Worm (Caenorhabditis elegans): ENCODE measurements around the gene ssp-35.
A peak's percentile ranks its signal among the peaks of the same experiment; 100 is the strongest.

ssp-35 gene

DNA sequence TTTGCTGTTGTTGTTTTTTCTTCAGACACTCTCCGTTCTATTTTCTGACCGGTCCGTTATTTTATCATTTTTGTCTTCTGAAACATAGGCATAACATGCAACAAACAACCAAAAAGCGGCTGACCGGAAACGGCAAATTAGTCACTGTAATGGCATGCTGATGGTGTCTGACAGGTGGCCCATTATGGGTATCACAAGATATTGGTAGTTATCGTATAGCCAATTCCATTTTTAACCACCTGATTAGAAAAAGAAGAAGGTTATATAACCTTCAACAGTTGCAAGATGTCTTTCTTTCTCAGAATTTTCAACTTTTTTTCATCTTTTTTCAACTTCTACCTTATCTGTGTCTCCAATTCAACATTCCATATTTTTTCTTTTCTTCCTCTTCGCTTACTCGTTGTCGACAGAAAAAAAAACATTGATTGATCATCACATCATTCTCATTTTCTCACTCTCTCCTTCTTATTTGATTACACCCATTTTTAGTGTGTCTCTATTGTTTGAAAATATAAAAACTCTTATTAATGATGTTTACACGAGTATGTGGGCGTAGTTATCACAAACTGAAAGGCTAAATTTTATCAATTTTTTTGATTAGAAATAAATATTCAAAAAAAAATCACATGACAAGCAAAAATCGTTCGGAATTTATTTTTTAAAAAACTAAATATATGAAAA lies 37.3 kb upstream of the ssp-35 start:
- TF ChIP-seq irx-1 (tag; optimal IDR thresholded peaks at IDR 0.05) = peak; percentile 77
- TF ChIP-seq elt-2 (tag; optimal IDR thresholded peaks at IDR 0.05) = peak; percentile 62
- TF ChIP-seq unc-130 (tag; optimal IDR thresholded peaks at IDR 0.05) = peak; percentile 62
- TF ChIP-seq nhr-85 (tag) = peak; percentile 95
- TF ChIP-seq pqm-1 (tag; optimal IDR thresholded peaks at IDR 0.05) = no peak
- no peak for TF ChIP-seq hlh-4 (tag; optimal IDR thresholded peaks at IDR 0.05)
- TF ChIP-seq ztf-11 (tag; optimal IDR thresholded peaks at IDR 0.05) = no peak
- TF ChIP-seq unc-86 (tag; optimal IDR thresholded peaks at IDR 0.05) = no peak
- no peak for TF ChIP-seq fos-1 (tag; optimal IDR thresholded peaks at IDR 0.05)
- peak in 1 of 3 experiments; percentile 31 for TF ChIP-seq dpl-1 (GFP tag; optimal IDR thresholded peaks at IDR 0.05)
- no peak for TF ChIP-seq F16B12.6 (tag; optimal IDR thresholded peaks at IDR 0.05)
- TF ChIP-seq tbx-2 (tag; optimal IDR thresholded peaks at IDR 0.05) = peak; percentile 50
- no peak for TF ChIP-seq C34B4.2 (tag; optimal IDR thresholded peaks at IDR 0.05)
- TF ChIP-seq nhr-19 (GFP tag; conservative IDR thresholded peaks at IDR 0.05) = peak; percentile 22; the same call in 1 of the 2 replicates
- no peak for TF ChIP-seq nhr-76 (tag; optimal IDR thresholded peaks at IDR 0.05)
- TF ChIP-seq fkh-4 (tag; optimal IDR thresholded peaks at IDR 0.05; ENCODE audit: borderline replicate concordance) = no peak
- no peak for TF ChIP-seq xbp-1 (tag; optimal IDR thresholded peaks at IDR 0.05)
- TF ChIP-seq nhr-90 (tag; optimal IDR thresholded peaks at IDR 0.05; ENCODE audit: poor library complexity) = peak; percentile 57
- TF ChIP-seq vab-15 (tag; optimal IDR thresholded peaks at IDR 0.05) = peak; percentile 92
- TF ChIP-seq mep-1 (tag; optimal IDR thresholded peaks at IDR 0.05) = peak; percentile 43
- TF ChIP-seq elt-3 (tag; optimal IDR thresholded peaks at IDR 0.05) = peak in 2 of 6 experiments; percentile 19 to 37
- no peak for TF ChIP-seq skn-1 (tag; optimal IDR thresholded peaks at IDR 0.05)
- peak; percentile 52 for TF ChIP-seq nhr-20 (tag; optimal IDR thresholded peaks at IDR 0.05)
- no peak for TF ChIP-seq sptf-1 (tag; optimal IDR thresholded peaks at IDR 0.05)
- no peak for TF ChIP-seq alr-1 (tag; optimal IDR thresholded peaks at IDR 0.05; ENCODE audit: borderline replicate concordance)
- no peak for TF ChIP-seq zag-1 (tag; optimal IDR thresholded peaks at IDR 0.05)
- TF ChIP-seq dsc-1 (tag; optimal IDR thresholded peaks at IDR 0.05) = no peak
- TF ChIP-seq efl-3 (GFP tag; optimal IDR thresholded peaks at IDR 0.05) = no peak
- TF ChIP-seq fkh-8 (tag; optimal IDR thresholded peaks at IDR 0.05) = no peak
- TF ChIP-seq aly-2 (tag; optimal IDR thresholded peaks at IDR 0.05) = no peak
- TF ChIP-seq ceh-8 (GFP tag; optimal IDR thresholded peaks at IDR 0.05) = no peak
- TF ChIP-seq aha-1 (tag; optimal IDR thresholded peaks at IDR 0.05) = no peak
- TF ChIP-seq nhr-84 (tag; optimal IDR thresholded peaks at IDR 0.05) = no peak
- TF ChIP-seq lin-35 (GFP tag; optimal IDR thresholded peaks at IDR 0.05) = peak in 1 of 2 experiments; percentile 60
- no peak for TF ChIP-seq ceh-63 (GFP tag; optimal IDR thresholded peaks at IDR 0.05)
- TF ChIP-seq nhr-71 (tag; optimal IDR thresholded peaks at IDR 0.05) = peak; percentile 61
- peak; percentile 24 for TF ChIP-seq blmp-1 (tag; optimal IDR thresholded peaks at IDR 0.05)
- TF ChIP-seq mdl-1 (tag; optimal IDR thresholded peaks at IDR 0.05) = peak in 1 of 2 experiments; percentile 36
- no peak for TF ChIP-seq sox-4 (tag; optimal IDR thresholded peaks at IDR 0.05)
- peak; percentile 34 for TF ChIP-seq lir-3 (tag; optimal IDR thresholded peaks at IDR 0.05; ENCODE audit: poor library complexity)
- TF ChIP-seq nhr-11 (tag; optimal IDR thresholded peaks at IDR 0.05) = no peak
- no peak for TF ChIP-seq efl-1 (optimal IDR thresholded peaks at IDR 0.05)
- peak in 1 of 2 experiments; percentile 89 for TF ChIP-seq efl-1 (GFP tag; optimal IDR thresholded peaks at IDR 0.05 in 1 of 2)
- peak; percentile 24 to 53 for TF ChIP-seq lsy-2 (tag; optimal IDR thresholded peaks at IDR 0.05)
- peak; percentile 67 for TF ChIP-seq lin-14 (GFP tag; optimal IDR thresholded peaks at IDR 0.05)
- TF ChIP-seq nhr-28 (tag; optimal IDR thresholded peaks at IDR 0.05) = no peak
- no peak for TF ChIP-seq egl-27 (tag; optimal IDR thresholded peaks at IDR 0.05)
- TF ChIP-seq pax-3 (tag; optimal IDR thresholded peaks at IDR 0.05) = peak; percentile 11
- TF ChIP-seq egl-13 (tag; optimal IDR thresholded peaks at IDR 0.05) = no peak
- peak; percentile 60 for TF ChIP-seq snu-23 (GFP tag; optimal IDR thresholded peaks at IDR 0.05)

All from whole organism, L1 larva.